Worm (Caenorhabditis elegans) whole organism, L4 larva: ENCODE measurements around the gene xbx-6.
A peak's percentile ranks its signal among the peaks of the same experiment; 100 is the strongest.

ENCODE experiments used
- F10B5.3 ChIP-seq: sonication (generic microtip); optimal IDR thresholded peaks from 2 replicates; lab custom pipeline; 2016; ENCODE audit warnings: mild to moderate bottlenecking, missing genetic modification characterization, missing compliant biosample characterization
- F49E8.2 ChIP-seq: sonication (generic microtip); optimal IDR thresholded peaks from 2 replicates; lab custom pipeline; 2016; ENCODE audit warnings: missing compliant biosample characterization, mild to moderate bottlenecking, missing genetic modification characterization, borderline replicate concordance
- R02D3.7 ChIP-seq: fragments of 150-350 bp; sonication (generic microtip); optimal IDR thresholded peaks from 3 replicates; lab custom pipeline; 2014; ENCODE audit warnings: missing biosample characterization, missing genetic modification characterization
- Y75B8A.6 ChIP-seq: fragments of 200-800 bp; sonication (Bioruptor generic); IDR thresholded peaks from 2 replicates; pipeline ENCODE4 v1.3.6; 2022; ENCODE audit warnings: missing genetic modification reagents, missing genetic modification characterization, missing compliant biosample characterization
- aly-2 ChIP-seq: sonication (generic microtip); optimal IDR thresholded peaks from 2 replicates; lab custom pipeline; 2018; ENCODE audit warnings: missing biosample characterization, missing genetic modification characterization
- ama-1 ChIP-seq: fragments of 150-350 bp; optimal IDR thresholded peaks from 2 replicates; lab custom pipeline; 2014; ENCODE audit warnings: inconsistent platforms, mixed read lengths
- ceh-32 ChIP-seq: sonication (generic microtip); optimal IDR thresholded peaks from 2 replicates; lab custom pipeline; 2016; ENCODE audit warnings: mild to moderate bottlenecking, missing genetic modification characterization, missing compliant biosample characterization; ENCODE audit not compliant: poor library complexity
- ctbp-1 ChIP-seq: fragments of 200-800 bp; sonication (Bioruptor generic); IDR thresholded peaks from 2 replicates; pipeline ENCODE4 v1.3.6; 2022; ENCODE audit warnings: missing genetic modification reagents, missing genetic modification characterization, missing compliant biosample characterization
- daf-16 ChIP-seq, 3 experiments: sonication (generic microtip); optimal IDR thresholded peaks; 2 replicates each; lab custom pipeline; 2016 to 2017; ENCODE audit warnings: missing genetic modification characterization in 3 of 3, missing genetic modification reagents in 3 of 3, mild to moderate bottlenecking in 2 of 3, missing compliant biosample characterization in 2 of 3, missing biosample characterization in 1 of 3, moderate library complexity in 1 of 3
- dmd-6 ChIP-seq: fragments of 200-800 bp; sonication (Bioruptor generic); IDR thresholded peaks from 2 replicates; pipeline ENCODE4 v1.3.6; 2022; ENCODE audit warnings: missing genetic modification reagents, missing genetic modification characterization, missing compliant biosample characterization
- dmd-9 ChIP-seq: fragments of 200-800 bp; sonication (Bioruptor generic); IDR thresholded peaks from 2 replicates; pipeline ENCODE4 v1.3.6; 2022; ENCODE audit warnings: missing genetic modification reagents, missing genetic modification characterization, missing compliant biosample characterization
- duxl-1 ChIP-seq: sonication (generic microtip); optimal IDR thresholded peaks from 2 replicates; lab custom pipeline; 2016; ENCODE audit warnings: mild to moderate bottlenecking, missing genetic modification characterization, moderate library complexity, missing compliant biosample characterization; ENCODE audit not compliant: poor library complexity
- dve-1 ChIP-seq: sonication (generic microtip); optimal IDR thresholded peaks from 2 replicates; lab custom pipeline; 2017; ENCODE audit warnings: antibody characterized with exemption, mild to moderate bottlenecking, missing genetic modification characterization, missing compliant biosample characterization; ENCODE audit not compliant: insufficient read depth
- fkh-10 ChIP-seq: fragments of 150-350 bp; optimal IDR thresholded peaks from 2 replicates; lab custom pipeline; 2014; ENCODE audit warnings: missing biosample characterization, missing genetic modification reagents, missing genetic modification characterization
- gei-8 ChIP-seq: fragments of 200-800 bp; sonication (Bioruptor generic); optimal IDR thresholded peaks from 2 replicates; lab custom pipeline; 2018; ENCODE audit warnings: mild to moderate bottlenecking, missing genetic modification characterization, missing compliant biosample characterization
- hlh-11 ChIP-seq: fragments of 200-800 bp; sonication (Bioruptor generic); optimal IDR thresholded peaks from 2 replicates; lab custom pipeline; 2018; ENCODE audit warnings: mild to moderate bottlenecking, missing genetic modification characterization, missing compliant biosample characterization
- hlh-30 ChIP-seq: sonication (generic microtip); optimal IDR thresholded peaks from 2 replicates; lab custom pipeline; 2017; ENCODE audit warnings: antibody characterized with exemption, mild to moderate bottlenecking, missing genetic modification characterization, missing compliant biosample characterization; ENCODE audit not compliant: insufficient read depth
- hmg-1.1 ChIP-seq: fragments of 200-800 bp; sonication (Bioruptor generic); IDR thresholded peaks from 2 replicates; pipeline ENCODE4 v1.3.6; 2022; ENCODE audit warnings: missing genetic modification reagents, missing genetic modification characterization, missing compliant biosample characterization
- mdt-29 ChIP-seq: fragments of 200-800 bp; sonication (Bioruptor generic); IDR thresholded peaks from 2 replicates; pipeline ENCODE4 v1.3.6; 2022; ENCODE audit warnings: missing genetic modification reagents, missing genetic modification characterization, missing compliant biosample characterization
- mep-1 ChIP-seq: fragments of 150-350 bp; sonication (generic microtip); optimal IDR thresholded peaks from 3 replicates; lab custom pipeline; 2014; ENCODE audit warnings: missing biosample characterization, missing genetic modification characterization
- nhr-102 ChIP-seq: sonication (generic microtip); optimal IDR thresholded peaks from 2 replicates; lab custom pipeline; 2016; ENCODE audit warnings: mild to moderate bottlenecking, missing genetic modification characterization, moderate library complexity, missing compliant biosample characterization
- nhr-25 ChIP-seq: sonication (generic microtip); optimal IDR thresholded peaks from 2 replicates; lab custom pipeline; 2017; ENCODE audit warnings: missing genetic modification characterization, mild to moderate bottlenecking, missing compliant biosample characterization, antibody characterized with exemption, moderate library complexity, borderline replicate concordance; ENCODE audit not compliant: insufficient read depth
- nhr-28 ChIP-seq: fragments of 150-350 bp; optimal IDR thresholded peaks from 2 replicates; lab custom pipeline; 2014; ENCODE audit warnings: missing biosample characterization, missing genetic modification characterization
- nhr-41 ChIP-seq: fragments of 200-800 bp; sonication (Bioruptor generic); IDR thresholded peaks from 2 replicates; pipeline ENCODE4 v1.3.6; 2022; ENCODE audit warnings: missing genetic modification reagents, missing genetic modification characterization, missing compliant biosample characterization
- nhr-42 ChIP-seq: fragments of 200-800 bp; sonication (Bioruptor generic); IDR thresholded peaks from 2 replicates; pipeline ENCODE4 v1.3.6; 2022; ENCODE audit warnings: missing genetic modification characterization, missing compliant biosample characterization
- nhr-48 ChIP-seq: sonication (generic microtip); optimal IDR thresholded peaks from 2 replicates; lab custom pipeline; 2016; ENCODE audit warnings: mild to moderate bottlenecking, missing genetic modification characterization, missing compliant biosample characterization
- pqm-1 ChIP-seq: sonication (generic microtip); optimal IDR thresholded peaks from 2 replicates; lab custom pipeline; 2017; ENCODE audit warnings: missing biosample characterization, missing genetic modification characterization
- saeg-2 ChIP-seq: fragments of 200-800 bp; sonication (Bioruptor generic); IDR thresholded peaks from 2 replicates; pipeline ENCODE4 v1.3.6; 2022; ENCODE audit warnings: missing genetic modification reagents, missing genetic modification characterization, missing compliant biosample characterization
- skn-1 ChIP-seq: fragments of 150-350 bp; optimal IDR thresholded peaks from 2 replicates; lab custom pipeline; 2014; ENCODE audit warnings: missing biosample characterization, missing genetic modification characterization
- unc-62 ChIP-seq, 3 experiments: fragments of 150-350 bp in 1 of 3; sonication (generic microtip); optimal IDR thresholded peaks in 2 of 3; peaks in 1 of 3; 1 replicate in 1 of 3; 2 replicates in 2 of 3; lab custom pipeline; 2014 to 2017; ENCODE audit warnings: missing biosample characterization in 3 of 3, missing genetic modification characterization in 3 of 3, missing genetic modification reagents in 3 of 3, missing genotype in 1 of 3
- zag-1 ChIP-seq: fragments of 150-350 bp; optimal IDR thresholded peaks from 2 replicates; lab custom pipeline; 2014; ENCODE audit warnings: missing biosample characterization, missing genetic modification characterization
- zfp-2 ChIP-seq: sonication (generic microtip); optimal IDR thresholded peaks from 2 replicates; lab custom pipeline; 2016; ENCODE audit warnings: mild to moderate bottlenecking, missing genetic modification characterization, missing compliant biosample characterization
- ztf-7 ChIP-seq: fragments of 150-350 bp; optimal IDR thresholded peaks from 2 replicates; lab custom pipeline; 2014; ENCODE audit warnings: missing biosample characterization, missing genetic modification characterization

xbx-6 gene

DNA sequence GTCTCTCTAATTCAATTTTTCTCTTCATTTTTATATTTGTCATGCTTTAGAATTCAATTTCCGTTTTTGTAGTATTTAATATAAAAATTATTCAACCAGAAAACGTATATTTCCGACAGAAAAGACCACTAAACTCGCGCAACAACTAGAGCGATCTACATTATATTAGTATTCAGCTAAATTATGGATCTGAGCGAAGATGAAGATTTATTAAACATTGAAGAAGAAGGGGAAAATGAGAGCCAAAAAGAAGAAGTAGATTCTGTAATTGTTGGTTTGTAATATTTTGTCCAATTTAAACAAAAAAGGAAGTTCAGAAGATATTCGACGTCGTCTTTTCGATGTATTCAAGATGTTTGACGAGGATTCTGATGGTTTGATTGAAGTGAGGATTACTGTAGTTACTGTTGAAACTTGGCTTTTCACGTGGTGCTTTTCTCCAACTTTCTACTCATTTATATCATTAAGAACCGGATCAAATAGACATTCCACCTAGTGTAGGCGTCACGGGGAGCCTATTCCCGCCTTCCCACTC is 31.1 kb downstream of the xbx-6 start, which contains the start of gene cal-7 (continued):
- TF ChIP-seq dmd-9 (GFP tag; lab: Robert Waterston, UW) (no peak), mep-1 (tag; lab: Kevin White, UChicago) (peak; percentile 31), nhr-48 (tag; lab: Kevin White, UChicago) (peak; percentile 30), nhr-42 (peak; percentile 59; the same call in 1 of the 2 replicates), hmg-1.1 (peak; percentile 33; the same call in 1 of the 2 replicates), saeg-2 (GFP tag; lab: Robert Waterston, UW) (0 out of 2 replicates have a peak, but pooled peaks have one; percentile 42)

DNA sequence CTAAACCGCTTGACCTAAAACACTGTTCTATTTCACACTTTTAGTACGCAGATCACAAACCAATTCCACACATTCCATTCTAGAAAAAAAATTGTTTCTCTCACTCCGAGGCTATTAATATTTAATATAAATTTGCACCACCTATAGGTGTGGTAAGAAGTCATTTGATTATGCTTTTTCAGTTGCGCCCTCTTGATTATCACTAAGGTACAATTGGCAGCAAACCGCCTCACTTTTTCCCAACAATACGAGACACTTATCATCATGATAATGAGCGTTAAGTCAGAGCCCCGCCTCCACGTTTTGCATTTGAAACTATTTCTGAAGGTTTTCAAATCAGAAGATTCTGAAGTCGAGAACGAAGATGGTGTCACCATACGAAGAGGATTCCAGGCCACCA is 34.4 kb downstream of the xbx-6 start, which contains the start of gene aqp-4:
aqp-4 (plus strand) TSS at position 270 of the 400 bp plus-strand sequence.
- TF ChIP-seq nhr-28 (tag; lab: Kevin White, UChicago) (peak; percentile 47), hlh-11 (tag; lab: Kevin White, UChicago) (peak; percentile 18), R02D3.7 (tag; lab: Kevin White, UChicago) (no peak), ceh-32 (tag; lab: Kevin White, UChicago) (no peak), zfp-2 (tag; lab: Kevin White, UChicago) (no peak), daf-16 (GFP tag; optimal IDR thresholded peaks at IDR 0.05; lab: Kevin White, UChicago) (no peak), daf-16 (tag; optimal IDR thresholded peaks at IDR 0.05; lab: Kevin White, UChicago) (peak; percentile 28), F10B5.3 (tag; lab: Kevin White, UChicago) (no peak), gei-8 (GFP tag; lab: Kevin White, UChicago) (no peak), nhr-102 (tag; lab: Kevin White, UChicago) (no peak), mdt-29 (GFP tag; lab: Robert Waterston, UW) (no peak), aly-2 (tag; lab: Kevin White, UChicago) (no peak), hlh-30 (tag; lab: Kevin White, UChicago) (peak; percentile 6), fkh-10 (no peak), nhr-25 (tag; lab: Kevin White, UChicago) (no peak), skn-1 (tag; lab: Kevin White, UChicago) (no peak), ztf-7 (tag; lab: Kevin White, UChicago) (no peak), saeg-2 (GFP tag; lab: Robert Waterston, UW) (no peak), pqm-1 (tag; lab: Kevin White, UChicago) (peak; percentile 59), dve-1 (tag; lab: Kevin White, UChicago) (no peak), dmd-6 (GFP tag; lab: Robert Waterston, UW) (peak; percentile 43; the same call in 1 of the 2 replicates)

DNA sequence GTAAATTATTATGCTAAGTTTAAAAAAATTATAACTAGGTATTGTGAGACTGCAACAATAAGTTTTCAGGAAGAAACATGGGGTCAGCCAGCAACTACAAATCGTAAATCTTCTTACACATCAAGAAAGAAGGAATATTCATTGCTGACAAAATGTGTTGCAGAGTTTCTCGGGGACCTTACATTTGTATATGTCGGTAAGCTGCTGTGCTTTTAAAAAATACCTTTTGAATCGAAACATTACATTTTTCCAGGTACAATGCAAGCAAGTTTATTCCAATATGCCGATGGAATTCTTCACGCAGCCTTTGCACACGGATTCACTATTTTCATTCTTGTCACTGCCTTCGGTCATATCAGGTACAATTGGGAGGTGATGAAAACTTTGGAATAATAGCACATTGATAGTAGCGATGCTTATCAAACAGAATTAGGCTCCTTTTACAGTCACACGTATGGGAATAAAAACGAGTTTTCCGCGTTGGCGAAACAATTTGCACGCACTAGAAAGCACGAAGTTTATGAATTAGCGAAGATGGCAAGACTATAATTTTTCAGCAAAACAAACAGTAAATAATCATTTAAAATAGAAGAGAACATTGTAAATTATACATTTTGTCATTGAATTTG is 35.3 kb downstream of the xbx-6 start:
- TF ChIP-seq ctbp-1 (no peak), nhr-28 (tag; lab: Kevin White, UChicago) (peak; percentile 32), ama-1 (lab: Kevin White, UChicago) (no peak), hlh-11 (tag; lab: Kevin White, UChicago) (peak; percentile 38), dmd-6 (GFP tag; lab: Robert Waterston, UW) (peak; percentile 53), daf-16 (GFP tag; optimal IDR thresholded peaks at IDR 0.05; lab: Kevin White, UChicago) (no peak), daf-16 (tag; optimal IDR thresholded peaks at IDR 0.05; lab: Kevin White, UChicago) (peak; percentile 36), unc-62 (GFP tag; optimal IDR thresholded peaks at IDR 0.05 in 1 of 2; lab: Kevin White, UChicago) (peak in 1 of 2 experiments; percentile 52), unc-62 (tag; optimal IDR thresholded peaks at IDR 0.05; lab: Kevin White, UChicago) (no peak), Y75B8A.6 (GFP tag; lab: Robert Waterston, UW) (no peak), F49E8.2 (tag; lab: Kevin White, UChicago) (no peak), skn-1 (tag; lab: Kevin White, UChicago) (no peak), pqm-1 (tag; lab: Kevin White, UChicago) (peak; percentile 72)
- TF ChIP-seq, all 104 proteins: peak for 6

DNA sequence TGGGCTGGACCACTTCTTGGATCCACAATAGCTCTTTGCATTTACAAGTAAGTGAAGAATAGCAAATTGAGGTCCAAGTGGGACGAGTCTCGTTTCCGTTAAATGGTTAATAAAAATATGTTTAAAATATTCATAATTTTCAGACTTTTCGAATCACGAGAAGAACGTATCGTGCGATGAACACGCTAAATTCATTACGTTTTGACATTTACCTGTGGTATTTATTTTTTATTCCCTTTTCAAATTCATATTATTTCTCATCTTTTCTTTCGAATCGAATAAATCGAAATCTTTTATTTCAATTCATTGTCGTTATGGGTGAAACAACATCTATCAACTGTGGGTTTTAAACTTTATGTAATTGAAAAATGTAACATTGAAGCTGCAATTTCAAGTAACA is 36.5 kb downstream of the xbx-6 start, which contains the start of gene marc-1:
marc-1 (plus strand) TSS at position 301 of the 400 bp plus-strand sequence.
- TF ChIP-seq zag-1 (tag; lab: Kevin White, UChicago) (no peak), duxl-1 (tag; lab: Kevin White, UChicago) (no peak), dve-1 (tag; lab: Kevin White, UChicago) (no peak), hlh-30 (tag; lab: Kevin White, UChicago) (no peak), nhr-41 (no peak), skn-1 (tag; lab: Kevin White, UChicago) (no peak)
